Worm (Caenorhabditis elegans): ENCODE data around the gene C05D11.1.
A peak's percentile ranks its signal among the peaks of the same experiment; 100 is the strongest.

Gene C05D11.1

ce11 chrIII:6431766-6432228 lies 4.6 kb upstream of the C05D11.1 start, which contains the start of the genes mrps-17 and txdc-9 (continued):
- TF ChIP-seq ceh-27 (GFP tag; optimal IDR thresholded peaks at IDR 0.05), result peak; percentile 55
- no peak for TF ChIP-seq nfya-2 (GFP tag; IDR thresholded peaks at IDR 0.05)
- TF ChIP-seq nhr-90 (tag; optimal IDR thresholded peaks at IDR 0.05), result no peak
- no peak for TF ChIP-seq hrde-1 (tag; optimal IDR thresholded peaks at IDR 0.05; ENCODE audit: borderline replicate concordance)
- TF ChIP-seq mcd-1 (GFP tag; IDR thresholded peaks at IDR 0.05), result peak; percentile 82
- no peak for TF ChIP-seq ccch-3 (GFP tag; optimal IDR thresholded peaks at IDR 0.05)
- TF ChIP-seq unc-130 (GFP tag; optimal IDR thresholded peaks at IDR 0.05), result no peak
- TF ChIP-seq lsy-27 (tag; optimal IDR thresholded peaks at IDR 0.05; ENCODE audit: borderline replicate concordance, insufficient read depth), result no peak
- no peak for TF ChIP-seq F55B11.4 (tag; optimal IDR thresholded peaks at IDR 0.05; ENCODE audit: borderline replicate concordance, insufficient read depth)
- no peak for TF ChIP-seq tbx-9 (tag; optimal IDR thresholded peaks at IDR 0.05; ENCODE audit: borderline replicate concordance)
- no peak for TF ChIP-seq cebp-1 (GFP tag; IDR thresholded peaks at IDR 0.05)
- TF ChIP-seq cebp-1 (tag; optimal IDR thresholded peaks at IDR 0.05), result peak; percentile 48

- TF ChIP-seq ceh-79 (tag; optimal IDR thresholded peaks at IDR 0.05) (no peak), attf-3 (GFP tag; conservative IDR thresholded peaks at IDR 0.05) (no peak), lin-40 (tag; optimal IDR thresholded peaks at IDR 0.05) (no peak), cebp-1 (GFP tag; IDR thresholded peaks at IDR 0.05) (no peak), cebp-1 (tag; optimal IDR thresholded peaks at IDR 0.05) (peak; percentile 15), madf-3 (GFP tag; IDR thresholded peaks at IDR 0.05) (no peak), ama-1 (optimal IDR thresholded peaks at IDR 0.05) (no peak), ama-1 (GFP tag; optimal IDR thresholded peaks at IDR 0.05) (no peak), aptf-3 (GFP tag; IDR thresholded peaks at IDR 0.05) (no peak), attf-6 (GFP tag; IDR thresholded peaks at IDR 0.05) (no peak), gei-17 (GFP tag; optimal IDR thresholded peaks at IDR 0.05) (no peak), ekl-4 (GFP tag; IDR thresholded peaks at IDR 0.05) (0 out of 2 replicates have a peak, but pooled peaks have one; percentile 41)
These were observed 3.5 kb upstream of the C05D11.1 start, which contains the start of gene vps-16 for ce11 chrIII:6432939-6433338. TSS of gene vps-16 (plus strand) at chrIII:6433239.

- TF ChIP-seq sptf-2 (GFP tag; optimal IDR thresholded peaks at IDR 0.05) (no peak), bed-2 (GFP tag; IDR thresholded peaks at IDR 0.05) (no peak), hlh-26 (GFP tag; conservative IDR thresholded peaks at IDR 0.05) (no peak), pbrm-1 (GFP tag; IDR thresholded peaks at IDR 0.05) (no peak), ama-1 (optimal IDR thresholded peaks at IDR 0.05) (no peak), ama-1 (GFP tag; optimal IDR thresholded peaks at IDR 0.05) (no peak), egl-18 (GFP tag; IDR thresholded peaks at IDR 0.05) (no peak), D2030.7 (GFP tag; IDR thresholded peaks at IDR 0.05) (peak; percentile 43; the same call in 1 of the 2 replicates), nfya-1 (tag; optimal IDR thresholded peaks at IDR 0.05; ENCODE audit: borderline replicate concordance, insufficient read depth) (no peak), ceh-79 (tag; optimal IDR thresholded peaks at IDR 0.05) (no peak), hsf-1 (GFP tag; IDR thresholded peaks at IDR 0.05) (0 out of 2 replicates have a peak, but pooled peaks have one; percentile 52), lin-35 (GFP tag; optimal IDR thresholded peaks at IDR 0.05) (no peak), lin-54 (GFP tag; optimal IDR thresholded peaks at IDR 0.05) (peak; percentile 19), dox-1 (GFP tag; IDR thresholded peaks at IDR 0.05) (no peak), ceh-58 (GFP tag; IDR thresholded peaks at IDR 0.05) (no peak), B0336.3 (GFP tag; IDR thresholded peaks at IDR 0.05) (0 out of 2 replicates have a peak, but pooled peaks have one; percentile 29), pha-4 (tag; optimal IDR thresholded peaks at IDR 0.05) (no peak), unc-130 (GFP tag; optimal IDR thresholded peaks at IDR 0.05) (peak; percentile 41), fkh-3 (tag; optimal IDR thresholded peaks at IDR 0.05) (no peak), Y79H2A.3 (GFP tag; conservative IDR thresholded peaks at IDR 0.05) (0 out of 2 replicates have a peak, but pooled peaks have one; percentile 25), nfya-2 (GFP tag; IDR thresholded peaks at IDR 0.05) (no peak), hrde-1 (tag; optimal IDR thresholded peaks at IDR 0.05; ENCODE audit: borderline replicate concordance) (peak; percentile 40), cebp-2 (GFP tag; IDR thresholded peaks at IDR 0.05) (no peak), F55B11.4 (tag; optimal IDR thresholded peaks at IDR 0.05; ENCODE audit: borderline replicate concordance, insufficient read depth) (no peak), tlf-1 (GFP tag; optimal IDR thresholded peaks at IDR 0.05) (no peak), ceh-27 (GFP tag; optimal IDR thresholded peaks at IDR 0.05) (no peak), B0261.1 (tag; optimal IDR thresholded peaks at IDR 0.05) (no peak), snpc-4 (GFP tag; optimal IDR thresholded peaks at IDR 0.05) (no peak), snpc-4 (tag; optimal IDR thresholded peaks at IDR 0.05) (no peak), F39B2.1 (GFP tag; IDR thresholded peaks at IDR 0.05) (no peak)
These were observed 3.4 kb downstream of the C05D11.1 start for ce11 chrIII:6439854-6440253.

All from whole organism, young adult.